Worm (Caenorhabditis elegans) whole organism, L4 larva: ENCODE results near the gene snx-1.

Experiments
- F44E2.7 ChIP-seq: fragments of 200-800 bp; sonication (Bioruptor generic); IDR thresholded peaks from 2 replicates; pipeline ENCODE4 v2.1.2; 2022; ENCODE audit warnings: missing genetic modification characterization, missing compliant biosample characterization
- R02D3.7 ChIP-seq: fragments of 150-350 bp; sonication (generic microtip); optimal IDR thresholded peaks from 3 replicates; lab custom pipeline; 2014; ENCODE audit warnings: missing biosample characterization, missing genetic modification characterization
- T20F7.1 ChIP-seq: fragments of 200-800 bp; sonication (Bioruptor generic); optimal IDR thresholded peaks from 2 replicates; lab custom pipeline; 2018; ENCODE audit warnings: mild to moderate bottlenecking, missing genetic modification characterization, missing compliant biosample characterization
- Y48G9A.11 ChIP-seq: fragments of 200-800 bp; sonication (Bioruptor generic); IDR thresholded peaks from 2 replicates; pipeline ENCODE4 v1.3.6; 2022; ENCODE audit warnings: missing genetic modification reagents, missing genetic modification characterization, missing compliant biosample characterization
- Y5F2A.4 ChIP-seq: fragments of 200-800 bp; sonication (Bioruptor generic); optimal IDR thresholded peaks from 2 replicates; lab custom pipeline; 2018; ENCODE audit warnings: mild to moderate bottlenecking, missing genetic modification characterization, missing compliant biosample characterization
- aha-1 ChIP-seq: fragments of 150-350 bp; peaks from one replicate; lab custom pipeline; 2014; ENCODE audit warnings: missing biosample characterization, missing genetic modification characterization
- aly-2 ChIP-seq: sonication (generic microtip); optimal IDR thresholded peaks from 2 replicates; lab custom pipeline; 2018; ENCODE audit warnings: missing biosample characterization, missing genetic modification characterization
- ama-1 ChIP-seq: fragments of 150-350 bp; optimal IDR thresholded peaks from 2 replicates; lab custom pipeline; 2014; ENCODE audit warnings: inconsistent platforms, mixed read lengths
- attf-4 ChIP-seq: sonication (generic microtip); optimal IDR thresholded peaks from 3 replicates; lab custom pipeline; 2017; ENCODE audit warnings: missing biosample characterization, missing genetic modification characterization
- ceh-20 ChIP-seq: fragments of 200-800 bp; sonication (Bioruptor generic); IDR thresholded peaks from 2 replicates; pipeline ENCODE4 v1.3.6; 2022; ENCODE audit warnings: missing genetic modification reagents, missing genetic modification characterization, missing compliant biosample characterization
- ceh-28 ChIP-seq: fragments of 150-350 bp; optimal IDR thresholded peaks from 2 replicates; lab custom pipeline; 2014; ENCODE audit warnings: missing biosample characterization, missing genetic modification reagents, missing genetic modification characterization
- ceh-32 ChIP-seq: sonication (generic microtip); optimal IDR thresholded peaks from 2 replicates; lab custom pipeline; 2016; ENCODE audit warnings: mild to moderate bottlenecking, missing genetic modification characterization, missing compliant biosample characterization; ENCODE audit not compliant: poor library complexity
- daf-12 ChIP-seq: fragments of 150-350 bp; optimal IDR thresholded peaks from 2 replicates; lab custom pipeline; 2014; ENCODE audit warnings: missing biosample characterization, missing genetic modification reagents, missing genetic modification characterization
- daf-16 ChIP-seq, 3 experiments: sonication (generic microtip); optimal IDR thresholded peaks; 2 replicates each; lab custom pipeline; 2016 to 2017; ENCODE audit warnings: missing genetic modification characterization in 3 of 3, missing genetic modification reagents in 3 of 3, mild to moderate bottlenecking in 2 of 3, missing compliant biosample characterization in 2 of 3, missing biosample characterization in 1 of 3, moderate library complexity in 1 of 3
- dmd-6 ChIP-seq: fragments of 200-800 bp; sonication (Bioruptor generic); IDR thresholded peaks from 2 replicates; pipeline ENCODE4 v1.3.6; 2022; ENCODE audit warnings: missing genetic modification reagents, missing genetic modification characterization, missing compliant biosample characterization
- dmd-8 ChIP-seq: fragments of 200-800 bp; sonication (Bioruptor generic); IDR thresholded peaks from 2 replicates; pipeline ENCODE4 v1.3.6; 2022; ENCODE audit warnings: missing genetic modification characterization, missing compliant biosample characterization
- dve-1 ChIP-seq: sonication (generic microtip); optimal IDR thresholded peaks from 2 replicates; lab custom pipeline; 2017; ENCODE audit warnings: antibody characterized with exemption, mild to moderate bottlenecking, missing genetic modification characterization, missing compliant biosample characterization; ENCODE audit not compliant: insufficient read depth
- egl-27 ChIP-seq: sonication (generic microtip); optimal IDR thresholded peaks from 3 replicates; lab custom pipeline; 2017; ENCODE audit warnings: missing biosample characterization, missing genetic modification reagents, missing genetic modification characterization
- hlh-11 ChIP-seq: fragments of 200-800 bp; sonication (Bioruptor generic); optimal IDR thresholded peaks from 2 replicates; lab custom pipeline; 2018; ENCODE audit warnings: mild to moderate bottlenecking, missing genetic modification characterization, missing compliant biosample characterization
- hlh-30 ChIP-seq: sonication (generic microtip); optimal IDR thresholded peaks from 2 replicates; lab custom pipeline; 2017; ENCODE audit warnings: antibody characterized with exemption, mild to moderate bottlenecking, missing genetic modification characterization, missing compliant biosample characterization; ENCODE audit not compliant: insufficient read depth
- jun-1 ChIP-seq: fragments of 150-350 bp; optimal IDR thresholded peaks from 2 replicates; lab custom pipeline; 2014; ENCODE audit warnings: missing biosample characterization, missing genetic modification reagents, missing genetic modification characterization
- lin-1 ChIP-seq: fragments of 200-800 bp; sonication (Bioruptor generic); IDR thresholded peaks from 2 replicates; pipeline ENCODE4 v1.3.6; 2022; ENCODE audit warnings: missing genetic modification reagents, missing genetic modification characterization, missing compliant biosample characterization
- lin-13 ChIP-seq: fragments of 150-350 bp; optimal IDR thresholded peaks from 2 replicates; lab custom pipeline; 2014; ENCODE audit warnings: missing biosample characterization, missing genetic modification reagents, missing genetic modification characterization
- lin-15B ChIP-seq: fragments of 150-350 bp; sonication (generic microtip); optimal IDR thresholded peaks from 3 replicates; lab custom pipeline; 2014; ENCODE audit warnings: missing biosample characterization, missing genetic modification characterization
- lin-39 ChIP-seq: fragments of 150-350 bp; optimal IDR thresholded peaks from 2 replicates; lab custom pipeline; 2014; ENCODE audit warnings: missing biosample characterization, missing genetic modification reagents, missing genetic modification characterization
- lir-3 ChIP-seq: sonication (generic microtip); optimal IDR thresholded peaks from 2 replicates; lab custom pipeline; 2016; ENCODE audit warnings: mild to moderate bottlenecking, missing genetic modification characterization, missing compliant biosample characterization
- madf-9 ChIP-seq: fragments of 200-800 bp; sonication (Bioruptor generic); conservative IDR thresholded peaks from 2 replicates; pipeline ENCODE4 v1.3.6; 2022; ENCODE audit warnings: missing genetic modification reagents, missing genetic modification characterization, missing compliant biosample characterization
- mdl-1 ChIP-seq, 2 experiments: fragments of 150-350 bp in 1 of 2; sonication (generic microtip) in 1 of 2; optimal IDR thresholded peaks; 2 replicates each; lab custom pipeline; 2014 to 2017; ENCODE audit warnings: missing biosample characterization in 2 of 2, missing genetic modification characterization in 2 of 2
- mdt-29 ChIP-seq: fragments of 200-800 bp; sonication (Bioruptor generic); IDR thresholded peaks from 2 replicates; pipeline ENCODE4 v1.3.6; 2022; ENCODE audit warnings: missing genetic modification reagents, missing genetic modification characterization, missing compliant biosample characterization
- mxl-3 ChIP-seq: fragments of 200-800 bp; sonication (Bioruptor generic); optimal IDR thresholded peaks from 2 replicates; lab custom pipeline; 2018; ENCODE audit warnings: mild to moderate bottlenecking, missing genetic modification characterization, missing compliant biosample characterization
- nhr-28 ChIP-seq: fragments of 150-350 bp; optimal IDR thresholded peaks from 2 replicates; lab custom pipeline; 2014; ENCODE audit warnings: missing biosample characterization, missing genetic modification characterization
- nhr-48 ChIP-seq: sonication (generic microtip); optimal IDR thresholded peaks from 2 replicates; lab custom pipeline; 2016; ENCODE audit warnings: mild to moderate bottlenecking, missing genetic modification characterization, missing compliant biosample characterization
- nhr-76 ChIP-seq: fragments of 150-350 bp; optimal IDR thresholded peaks from 2 replicates; lab custom pipeline; 2014; ENCODE audit warnings: missing biosample characterization, missing genetic modification characterization
- php-3 ChIP-seq: fragments of 200-800 bp; sonication (Bioruptor generic); IDR thresholded peaks from 2 replicates; pipeline ENCODE4 v1.3.6; 2022; ENCODE audit warnings: missing genetic modification reagents, missing genetic modification characterization, missing compliant biosample characterization
- pqm-1 ChIP-seq: sonication (generic microtip); optimal IDR thresholded peaks from 2 replicates; lab custom pipeline; 2017; ENCODE audit warnings: missing biosample characterization, missing genetic modification characterization
- rbr-2 ChIP-seq: sonication (generic microtip); optimal IDR thresholded peaks from 2 replicates; lab custom pipeline; 2016; ENCODE audit warnings: missing genotype, missing genetic modification characterization, missing compliant biosample characterization
- set-16 ChIP-seq: fragments of 200-800 bp; sonication (Bioruptor generic); IDR thresholded peaks from 2 replicates; pipeline ENCODE4 v1.3.6; 2022; ENCODE audit warnings: missing genetic modification reagents, missing genetic modification characterization, missing compliant biosample characterization
- skn-1 ChIP-seq: fragments of 150-350 bp; optimal IDR thresholded peaks from 2 replicates; lab custom pipeline; 2014; ENCODE audit warnings: missing biosample characterization, missing genetic modification characterization
- tag-97 ChIP-seq: fragments of 200-800 bp; sonication (Bioruptor generic); IDR thresholded peaks from 2 replicates; pipeline ENCODE4 v1.3.6; 2022; ENCODE audit warnings: missing genetic modification characterization, missing compliant biosample characterization
- tra-1 ChIP-seq: fragments of 200-800 bp; sonication (Bioruptor generic); IDR thresholded peaks from 2 replicates; pipeline ENCODE4 v1.3.6; 2022; ENCODE audit warnings: missing genetic modification reagents, missing genetic modification characterization, missing compliant biosample characterization
- unc-62 ChIP-seq, 3 experiments: fragments of 150-350 bp in 1 of 3; sonication (generic microtip); optimal IDR thresholded peaks in 2 of 3; peaks in 1 of 3; 1 replicate in 1 of 3; 2 replicates in 2 of 3; lab custom pipeline; 2014 to 2017; ENCODE audit warnings: missing biosample characterization in 3 of 3, missing genetic modification characterization in 3 of 3, missing genetic modification reagents in 3 of 3, missing genotype in 1 of 3
- zag-1 ChIP-seq: fragments of 150-350 bp; optimal IDR thresholded peaks from 2 replicates; lab custom pipeline; 2014; ENCODE audit warnings: missing biosample characterization, missing genetic modification characterization
- zfp-2 ChIP-seq: sonication (generic microtip); optimal IDR thresholded peaks from 2 replicates; lab custom pipeline; 2016; ENCODE audit warnings: mild to moderate bottlenecking, missing genetic modification characterization, missing compliant biosample characterization
- zfp-3 ChIP-seq: fragments of 200-800 bp; sonication (Bioruptor generic); conservative IDR thresholded peaks from 2 replicates; pipeline ENCODE4 v1.3.6; 2022; ENCODE audit warnings: missing genetic modification reagents, missing genetic modification characterization, missing compliant biosample characterization
- zip-11 ChIP-seq: fragments of 200-800 bp; sonication (Bioruptor generic); IDR thresholded peaks from 2 replicates; pipeline ENCODE4 v1.3.6; 2022; ENCODE audit warnings: missing genetic modification characterization, missing compliant biosample characterization

Gene snx-1

ce11 chrX:1124146-1124545, 4.6 kb upstream of the snx-1 start, which contains the start of gene C05D9.9:
C05D9.9 (minus strand) TSS chrX:1124246.
- peak; percentile 34; the same call in 1 of the 2 replicates for TF ChIP-seq dmd-6 (GFP tag; lab: Robert Waterston, UW)
- TF ChIP-seq pqm-1: no peak
- TF ChIP-seq aha-1 (tag; lab: Kevin White, UChicago): peak; percentile 88
- peak; percentile 2 for TF ChIP-seq hlh-30
- TF ChIP-seq ceh-28 (tag; lab: Kevin White, UChicago): no peak
- no peak for TF ChIP-seq mdl-1 (tag; optimal IDR thresholded peaks at IDR 0.05; lab: Kevin White, UChicago)
- no peak for TF ChIP-seq lin-13
- no peak for TF ChIP-seq zip-11 (GFP tag; lab: Robert Waterston, UW)
- no peak for TF ChIP-seq hlh-11
- TF ChIP-seq tra-1 (GFP tag; lab: Robert Waterston, UW): 0 out of 2 replicates have a peak, but pooled peaks have one; percentile 10
- no peak for TF ChIP-seq Y5F2A.4 (GFP tag; lab: Kevin White, UChicago)
- no peak for TF ChIP-seq ama-1 (lab: Kevin White, UChicago)
- no peak for TF ChIP-seq zfp-3 (GFP tag; lab: Robert Waterston, UW)

- no peak for TF ChIP-seq zag-1 (tag; lab: Kevin White, UChicago)
- TF ChIP-seq skn-1: no peak
- no peak for TF ChIP-seq zip-11 (GFP tag; lab: Robert Waterston, UW)
- TF ChIP-seq mdt-29 (GFP tag; lab: Robert Waterston, UW): no peak
- TF ChIP-seq unc-62 (GFP tag; optimal IDR thresholded peaks at IDR 0.05 in 1 of 2; lab: Kevin White, UChicago): no peak
- TF ChIP-seq unc-62 (tag; optimal IDR thresholded peaks at IDR 0.05; lab: Kevin White, UChicago): no peak
- no peak for TF ChIP-seq attf-4
- no peak for TF ChIP-seq dmd-8 (GFP tag; lab: Robert Waterston, UW)
- TF ChIP-seq lin-39: no peak
- TF ChIP-seq T20F7.1 (GFP tag; lab: Kevin White, UChicago): no peak
- no peak for TF ChIP-seq ceh-32 (tag; lab: Kevin White, UChicago)
- no peak for TF ChIP-seq mxl-3
- TF ChIP-seq dve-1 (tag; lab: Kevin White, UChicago): peak; percentile 62
- TF ChIP-seq ceh-20: no peak
- peak; percentile 42 for TF ChIP-seq hlh-11
- TF ChIP-seq egl-27 (tag; lab: Kevin White, UChicago): no peak
- TF ChIP-seq Y48G9A.11 (GFP tag; lab: Robert Waterston, UW): no peak
- no peak for TF ChIP-seq daf-16 (GFP tag; optimal IDR thresholded peaks at IDR 0.05; lab: Kevin White, UChicago)
- TF ChIP-seq daf-16 (tag; optimal IDR thresholded peaks at IDR 0.05; lab: Kevin White, UChicago): peak; percentile 93
- TF ChIP-seq lir-3: no peak
- TF ChIP-seq tag-97: no peak
- no peak for TF ChIP-seq nhr-48 (tag; lab: Kevin White, UChicago)
- TF ChIP-seq daf-12 (tag; lab: Kevin White, UChicago): no peak
- TF ChIP-seq zfp-2 (tag; lab: Kevin White, UChicago): no peak
- TF ChIP-seq lin-15B (tag; lab: Kevin White, UChicago): no peak
- peak; percentile 88 for TF ChIP-seq php-3 (GFP tag; lab: Robert Waterston, UW)
- peak; percentile 83 for TF ChIP-seq pqm-1
- no peak for TF ChIP-seq set-16 (GFP tag; lab: Robert Waterston, UW)
- TF ChIP-seq R02D3.7: no peak
- peak; percentile 73 for TF ChIP-seq nhr-28 (tag; lab: Kevin White, UChicago)
- no peak for TF ChIP-seq mdl-1 (tag; optimal IDR thresholded peaks at IDR 0.05; lab: Kevin White, UChicago)
- TF ChIP-seq nhr-76: no peak
- no peak for TF ChIP-seq jun-1 (tag; lab: Kevin White, UChicago)
- no peak for TF ChIP-seq lin-1
- no peak for TF ChIP-seq rbr-2 (tag; lab: Kevin White, UChicago)
- no peak for TF ChIP-seq aha-1 (tag; lab: Kevin White, UChicago)
- no peak for TF ChIP-seq F44E2.7 (GFP tag; lab: Robert Waterston, UW)
- TF ChIP-seq madf-9 (GFP tag; lab: Robert Waterston, UW): no peak
- TF ChIP-seq aly-2 (tag; lab: Kevin White, UChicago): no peak
Observed at ce11 chrX:1125426-1125825, 3.4 kb upstream of the snx-1 start, which contains the start of gene lmp-2. lmp-2 (plus strand) TSS chrX:1125615.
